Worm (Caenorhabditis elegans) whole organism, mixed stage, embryonic: ENCODE data around the gene Y39B6A.29.

Experiments
- M03D4.4 ChIP-seq: sonication (generic microtip); optimal IDR thresholded peaks from 2 replicates; lab custom pipeline; 2017; ENCODE audit warnings: mild to moderate bottlenecking, missing genetic modification characterization, missing compliant biosample characterization
- bed-3 ChIP-seq: fragments of 200-800 bp; sonication (Bioruptor generic); optimal IDR thresholded peaks from 3 replicates; lab custom pipeline; 2018; ENCODE audit warnings: mild to moderate bottlenecking, missing genetic modification characterization, moderate library complexity, missing compliant biosample characterization
- blmp-1 ChIP-seq: fragments of 150-350 bp; optimal IDR thresholded peaks from 2 replicates; lab custom pipeline; 2014; ENCODE audit warnings: missing biosample characterization, missing genetic modification characterization
- ceh-39 ChIP-seq: fragments of 150-350 bp; optimal IDR thresholded peaks from 2 replicates; lab custom pipeline; 2014; ENCODE audit warnings: missing biosample characterization, missing genetic modification characterization
- ces-1 ChIP-seq: fragments of 150-350 bp; optimal IDR thresholded peaks from 2 replicates; lab custom pipeline; 2014; ENCODE audit warnings: missing biosample characterization, missing genetic modification reagents, missing genetic modification characterization
- cnd-1 ChIP-seq: fragments of 200-800 bp; sonication (Bioruptor generic); optimal IDR thresholded peaks from 2 replicates; lab custom pipeline; 2018; ENCODE audit warnings: mild to moderate bottlenecking, missing genetic modification characterization, missing compliant biosample characterization
- drap-1 ChIP-seq: fragments of 200-800 bp; sonication (Bioruptor generic); optimal IDR thresholded peaks from 3 replicates; lab custom pipeline; 2018; ENCODE audit warnings: mild to moderate bottlenecking, missing genetic modification characterization, missing compliant biosample characterization
- elt-1 ChIP-seq: sonication (generic microtip); optimal IDR thresholded peaks from 2 replicates; lab custom pipeline; 2017; ENCODE audit warnings: missing genetic modification characterization, mild to moderate bottlenecking, missing compliant biosample characterization, antibody characterized with exemption, moderate library complexity, borderline replicate concordance; ENCODE audit not compliant: insufficient read depth
- elt-3 ChIP-seq: fragments of 150-350 bp; optimal IDR thresholded peaks from 2 replicates; lab custom pipeline; 2014; ENCODE audit warnings: missing biosample characterization, missing genetic modification characterization
- flh-1 ChIP-seq: fragments of 200-800 bp; sonication (Bioruptor generic); optimal IDR thresholded peaks from 2 replicates; lab custom pipeline; 2018; ENCODE audit warnings: mild to moderate bottlenecking, missing genetic modification characterization, moderate library complexity, missing compliant biosample characterization
- ham-2 ChIP-seq: fragments of 200-800 bp; sonication (Bioruptor generic); optimal IDR thresholded peaks from 2 replicates; lab custom pipeline; 2018; ENCODE audit warnings: mild to moderate bottlenecking, missing genetic modification characterization, missing compliant biosample characterization
- hlh-1 ChIP-seq: fragments of 150-350 bp; optimal IDR thresholded peaks from 2 replicates; lab custom pipeline; 2014; ENCODE audit warnings: missing biosample characterization, missing genetic modification reagents, missing genetic modification characterization
- lin-13 ChIP-seq: fragments of 150-350 bp; optimal IDR thresholded peaks from 2 replicates; lab custom pipeline; 2014; ENCODE audit warnings: missing biosample characterization, missing genetic modification characterization
- lin-32 ChIP-seq: fragments of 200-800 bp; sonication (Bioruptor generic); optimal IDR thresholded peaks from 2 replicates; lab custom pipeline; 2018; ENCODE audit warnings: mild to moderate bottlenecking, missing genetic modification characterization, missing compliant biosample characterization
- lsy-2 ChIP-seq: fragments of 150-350 bp; optimal IDR thresholded peaks from 2 replicates; lab custom pipeline; 2014; ENCODE audit warnings: missing biosample characterization, missing genetic modification characterization
- mab-5 ChIP-seq: fragments of 150-350 bp; optimal IDR thresholded peaks from 2 replicates; lab custom pipeline; 2014; ENCODE audit warnings: missing biosample characterization, missing genetic modification characterization
- mep-1 ChIP-seq: fragments of 150-350 bp; optimal IDR thresholded peaks from 2 replicates; lab custom pipeline; 2017; ENCODE audit warnings: missing biosample characterization, missing genetic modification reagents, missing genetic modification characterization, inconsistent platforms
- mls-2 ChIP-seq: sonication (generic microtip); optimal IDR thresholded peaks from 2 replicates; lab custom pipeline; 2016; ENCODE audit warnings: mild to moderate bottlenecking, missing genetic modification characterization, moderate library complexity, missing compliant biosample characterization
- nhr-12 ChIP-seq: fragments of 150-350 bp; optimal IDR thresholded peaks from 2 replicates; lab custom pipeline; 2014; ENCODE audit warnings: missing biosample characterization, missing genetic modification characterization
- nhr-237 ChIP-seq: fragments of 150-350 bp; optimal IDR thresholded peaks from 2 replicates; lab custom pipeline; 2014; ENCODE audit warnings: missing biosample characterization, missing genetic modification characterization
- nhr-28 ChIP-seq: fragments of 150-350 bp; optimal IDR thresholded peaks from 2 replicates; lab custom pipeline; 2014; ENCODE audit warnings: missing biosample characterization, missing genetic modification characterization
- nhr-76 ChIP-seq: sonication (generic microtip); optimal IDR thresholded peaks from 2 replicates; lab custom pipeline; 2017; ENCODE audit warnings: missing biosample characterization, missing genetic modification characterization
- pha-4 ChIP-seq: fragments of 150-350 bp; optimal IDR thresholded peaks from 2 replicates; lab custom pipeline; 2018; ENCODE audit warnings: missing biosample characterization, missing genetic modification reagents, missing genetic modification characterization
- snpc-4 ChIP-seq: fragments of 150-350 bp; optimal IDR thresholded peaks from 2 replicates; lab custom pipeline; 2014; ENCODE audit warnings: missing biosample characterization, missing genetic modification characterization
- sptf-1 ChIP-seq: sonication (generic microtip); optimal IDR thresholded peaks from 2 replicates; lab custom pipeline; 2017; ENCODE audit warnings: mild to moderate bottlenecking, missing genetic modification characterization, moderate library complexity, missing compliant biosample characterization
- tbx-8 ChIP-seq: fragments of 200-800 bp; sonication (Bioruptor generic); optimal IDR thresholded peaks from 2 replicates; lab custom pipeline; 2018; ENCODE audit warnings: mild to moderate bottlenecking, missing genetic modification characterization, moderate library complexity, missing compliant biosample characterization
- unc-120 ChIP-seq: sonication (generic microtip); optimal IDR thresholded peaks from 2 replicates; lab custom pipeline; 2017; ENCODE audit warnings: missing genetic modification characterization, missing compliant biosample characterization; ENCODE audit not compliant: poor library complexity, severe bottlenecking
- unc-39 ChIP-seq: fragments of 150-350 bp; optimal IDR thresholded peaks from 2 replicates; lab custom pipeline; 2014; ENCODE audit warnings: missing biosample characterization, missing genetic modification characterization
- zip-8 ChIP-seq: fragments of 150-350 bp; optimal IDR thresholded peaks from 2 replicates; lab custom pipeline; 2014; ENCODE audit warnings: missing biosample characterization, missing genetic modification characterization
- ztf-11 ChIP-seq: fragments of 150-350 bp; optimal IDR thresholded peaks from 2 replicates; lab custom pipeline; 2014; ENCODE audit warnings: missing biosample characterization, missing genetic modification characterization

Gene Y39B6A.29

ce11 chrV:18993535-18993990 is 31.0 kb downstream of the Y39B6A.29 start, which contains the start of gene gtf-2F2:
TSS of gene gtf-2F2 (plus strand) at chrV:18993940.
- no peak for TF ChIP-seq mab-5 (tag; lab: Kevin White, UChicago)
- no peak for TF ChIP-seq hlh-1 (tag; lab: Kevin White, UChicago)
- no peak for TF ChIP-seq tbx-8 (GFP tag; lab: Kevin White, UChicago)
- TF ChIP-seq flh-1 (GFP tag; lab: Kevin White, UChicago): no peak
- TF ChIP-seq bed-3 (GFP tag; lab: Kevin White, UChicago): no peak
- TF ChIP-seq, all 35 proteins: peak for 0

- TF ChIP-seq mep-1 (tag; lab: Kevin White, UChicago) (no peak), snpc-4 (no peak), ceh-39 (tag; lab: Kevin White, UChicago) (no peak), zip-8 (peak; percentile 97)
Observed at ce11 chrV:18993017-18993416, 31.6 kb downstream of the Y39B6A.29 start.

- TF ChIP-seq ztf-11 (tag; lab: Kevin White, UChicago): no peak
- TF ChIP-seq, all 35 proteins: peak for 0
Observed at ce11 chrV:18990958-18991357, 33.6 kb downstream of the Y39B6A.29 start.

- peak; percentile 24 for TF ChIP-seq lsy-2 (tag; lab: Kevin White, UChicago)
- TF ChIP-seq lin-13 (tag; lab: Kevin White, UChicago): peak; percentile 79
- TF ChIP-seq sptf-1 (tag; lab: Kevin White, UChicago): no peak
- peak; percentile 53 for TF ChIP-seq pha-4 (tag; lab: Kevin White, UChicago)
- TF ChIP-seq ces-1 (GFP tag; lab: Kevin White, UChicago): peak; percentile 28
- TF ChIP-seq snpc-4: no peak
- no peak for TF ChIP-seq tbx-8 (GFP tag; lab: Kevin White, UChicago)
- no peak for TF ChIP-seq nhr-237 (tag; lab: Kevin White, UChicago)
- peak; percentile 62 for TF ChIP-seq mep-1 (tag; lab: Kevin White, UChicago)
- no peak for TF ChIP-seq ham-2 (GFP tag; lab: Kevin White, UChicago)
- TF ChIP-seq drap-1 (GFP tag; lab: Kevin White, UChicago): peak; percentile 74
- no peak for TF ChIP-seq nhr-76 (tag; lab: Kevin White, UChicago)
- no peak for TF ChIP-seq unc-120 (tag; lab: Kevin White, UChicago)
- no peak for TF ChIP-seq unc-39 (tag; lab: Kevin White, UChicago)
- no peak for TF ChIP-seq cnd-1 (tag; lab: Kevin White, UChicago)
- TF ChIP-seq zip-8: no peak
- no peak for TF ChIP-seq bed-3 (GFP tag; lab: Kevin White, UChicago)
- TF ChIP-seq nhr-28 (tag; lab: Kevin White, UChicago): no peak
- TF ChIP-seq lin-32 (GFP tag; lab: Kevin White, UChicago): no peak
- TF ChIP-seq nhr-12 (tag; lab: Kevin White, UChicago): no peak
- TF ChIP-seq blmp-1: no peak
Observed at ce11 chrV:18990238-18990901, 34.2 kb downstream of the Y39B6A.29 start, which contains the start of the genes reps-1 and Y39B6A.37. TSS of gene reps-1 (minus strand) at chrV:18990500. TSS of gene Y39B6A.37 (plus strand) at chrV:18990851.

ce11 chrV:18986103-18986502 is 38.5 kb downstream of the Y39B6A.29 start:
- no peak for TF ChIP-seq sptf-1 (tag; lab: Kevin White, UChicago)
- no peak for TF ChIP-seq zip-8
- TF ChIP-seq nhr-237 (tag; lab: Kevin White, UChicago): no peak
- TF ChIP-seq nhr-12 (tag; lab: Kevin White, UChicago): no peak
- no peak for TF ChIP-seq lin-32 (GFP tag; lab: Kevin White, UChicago)
- TF ChIP-seq mep-1 (tag; lab: Kevin White, UChicago): no peak
- no peak for TF ChIP-seq nhr-76 (tag; lab: Kevin White, UChicago)
- TF ChIP-seq drap-1 (GFP tag; lab: Kevin White, UChicago): no peak
- no peak for TF ChIP-seq M03D4.4 (tag; lab: Kevin White, UChicago)
- no peak for TF ChIP-seq elt-3 (tag; lab: Kevin White, UChicago)
- TF ChIP-seq ces-1 (GFP tag; lab: Kevin White, UChicago): no peak
- TF ChIP-seq ham-2 (GFP tag; lab: Kevin White, UChicago): no peak
- TF ChIP-seq unc-120 (tag; lab: Kevin White, UChicago): no peak
- no peak for TF ChIP-seq unc-39 (tag; lab: Kevin White, UChicago)
- no peak for TF ChIP-seq pha-4 (tag; lab: Kevin White, UChicago)
- TF ChIP-seq elt-1: no peak
- no peak for TF ChIP-seq cnd-1 (tag; lab: Kevin White, UChicago)
- no peak for TF ChIP-seq bed-3 (GFP tag; lab: Kevin White, UChicago)
- TF ChIP-seq mls-2 (tag; lab: Kevin White, UChicago): no peak
- TF ChIP-seq, all 35 proteins: peak for 0
